Worm (Caenorhabditis elegans) whole organism, L1 larva: ENCODE results near the gene msp-57.
A peak's percentile ranks its signal among the peaks of the same experiment; 100 is the strongest.
"Not testable (repeated sequence)": the region's sequence is repeated elsewhere in the genome, so short reads cannot be mapped to it uniquely, and the experiment has no call there.

ENCODE experiments used
- C04F5.9 ChIP-seq: sonication (generic microtip); optimal IDR thresholded peaks from 2 replicates; lab custom pipeline; 2016; ENCODE audit warnings: missing genetic modification characterization, missing compliant biosample characterization
- aly-2 ChIP-seq: fragments of 150-350 bp; optimal IDR thresholded peaks from 2 replicates; lab custom pipeline; 2014; ENCODE audit warnings: missing biosample characterization, missing genetic modification characterization
- blmp-1 ChIP-seq: fragments of 150-350 bp; optimal IDR thresholded peaks from 2 replicates; lab custom pipeline; 2014; ENCODE audit warnings: missing biosample characterization, missing genetic modification characterization
- ceh-63 ChIP-seq: fragments of 200-800 bp; sonication (Bioruptor generic); optimal IDR thresholded peaks from 2 replicates; lab custom pipeline; 2018; ENCODE audit warnings: mild to moderate bottlenecking, missing genetic modification characterization, missing compliant biosample characterization
- ces-1 ChIP-seq: fragments of 150-350 bp; optimal IDR thresholded peaks from 2 replicates; lab custom pipeline; 2014; ENCODE audit warnings: missing biosample characterization, missing genetic modification reagents, missing genetic modification characterization
- dpl-1 ChIP-seq, 3 experiments: fragments of 150-350 bp in 2 of 3; sonication (generic microtip) in 1 of 3; optimal IDR thresholded peaks; 2 replicates each; lab custom pipeline; 2014 to 2017; ENCODE audit warnings: missing biosample characterization in 3 of 3, missing genetic modification characterization in 3 of 3, missing genetic modification reagents in 3 of 3
- dsc-1 ChIP-seq: sonication (generic microtip); optimal IDR thresholded peaks from 2 replicates; lab custom pipeline; 2016; ENCODE audit warnings: mild to moderate bottlenecking, missing genetic modification characterization, missing compliant biosample characterization
- fkh-4 ChIP-seq: sonication (generic microtip); optimal IDR thresholded peaks from 2 replicates; lab custom pipeline; 2016; ENCODE audit warnings: missing compliant biosample characterization, missing genetic modification characterization, borderline replicate concordance
- fkh-8 ChIP-seq: sonication (generic microtip); optimal IDR thresholded peaks from 2 replicates; lab custom pipeline; 2016; ENCODE audit warnings: mild to moderate bottlenecking, missing genetic modification characterization, missing compliant biosample characterization
- grh-1 ChIP-seq: fragments of 200-800 bp; sonication (Bioruptor generic); IDR thresholded peaks from 2 replicates; pipeline ENCODE4 v1.3.6; 2022; ENCODE audit warnings: missing genetic modification reagents, missing genetic modification characterization, missing compliant biosample characterization
- hlh-17 ChIP-seq: fragments of 200-800 bp; sonication (Bioruptor generic); optimal IDR thresholded peaks from 2 replicates; lab custom pipeline; 2018; ENCODE audit warnings: missing genetic modification characterization, mild to moderate bottlenecking, missing compliant biosample characterization, moderate library complexity, borderline replicate concordance
- irx-1 ChIP-seq: sonication (generic microtip); optimal IDR thresholded peaks from 2 replicates; lab custom pipeline; 2016; ENCODE audit warnings: missing genetic modification characterization, missing compliant biosample characterization
- isw-1 ChIP-seq: fragments of 200-800 bp; sonication (Bioruptor generic); IDR thresholded peaks from 2 replicates; pipeline ENCODE4 v1.3.6; 2022; ENCODE audit warnings: missing genetic modification characterization, missing compliant biosample characterization
- lin-13 ChIP-seq: fragments of 150-350 bp; optimal IDR thresholded peaks from 2 replicates; lab custom pipeline; 2014; ENCODE audit warnings: missing biosample characterization, missing genetic modification reagents, missing genetic modification characterization
- lin-14 ChIP-seq: fragments of 200-800 bp; sonication (Bioruptor generic); optimal IDR thresholded peaks from 2 replicates; lab custom pipeline; 2018; ENCODE audit warnings: mild to moderate bottlenecking, missing genetic modification characterization, moderate library complexity, missing compliant biosample characterization
- lin-15B ChIP-seq: fragments of 150-350 bp; sonication (generic microtip); optimal IDR thresholded peaks from 3 replicates; lab custom pipeline; 2014; ENCODE audit warnings: missing biosample characterization, missing genetic modification characterization
- lsy-2 ChIP-seq, 2 experiments: fragments of 150-350 bp; optimal IDR thresholded peaks; 2 replicates each; lab custom pipeline; 2014; ENCODE audit warnings: missing biosample characterization in 2 of 2, missing genetic modification characterization in 2 of 2
- nhr-19 ChIP-seq: fragments of 200-800 bp; sonication (Bioruptor generic); conservative IDR thresholded peaks from 2 replicates; pipeline ENCODE4 v1.3.6; 2022; ENCODE audit warnings: missing genetic modification characterization, missing compliant biosample characterization
- nhr-20 ChIP-seq: sonication (generic microtip); optimal IDR thresholded peaks from 2 replicates; lab custom pipeline; 2016; ENCODE audit warnings: mild to moderate bottlenecking, missing genetic modification characterization, missing compliant biosample characterization
- nhr-237 ChIP-seq: fragments of 150-350 bp; optimal IDR thresholded peaks from 2 replicates; lab custom pipeline; 2014; ENCODE audit warnings: missing biosample characterization, missing genetic modification characterization
- nhr-28 ChIP-seq: fragments of 150-350 bp; optimal IDR thresholded peaks from 2 replicates; lab custom pipeline; 2014; ENCODE audit warnings: missing biosample characterization, missing genetic modification characterization
- nhr-47 ChIP-seq: sonication (generic microtip); optimal IDR thresholded peaks from 2 replicates; lab custom pipeline; 2016; ENCODE audit warnings: mild to moderate bottlenecking, missing genetic modification characterization, moderate library complexity, missing compliant biosample characterization
- nhr-76 ChIP-seq: sonication (generic microtip); optimal IDR thresholded peaks from 2 replicates; lab custom pipeline; 2017; ENCODE audit warnings: missing biosample characterization, missing genetic modification characterization
- nhr-77 ChIP-seq: fragments of 150-350 bp; optimal IDR thresholded peaks from 2 replicates; lab custom pipeline; 2014; ENCODE audit warnings: missing biosample characterization, missing genetic modification characterization
- nhr-84 ChIP-seq: sonication (generic microtip); optimal IDR thresholded peaks from 2 replicates; lab custom pipeline; 2017; ENCODE audit warnings: missing biosample characterization, missing genetic modification characterization
- nhr-85 ChIP-seq: sonication (generic microtip); peaks from one replicate; lab custom pipeline; 2016; ENCODE audit warnings: missing genetic modification characterization, inconsistent platforms, missing compliant biosample characterization
- pag-3 ChIP-seq: sonication (generic microtip); optimal IDR thresholded peaks from 2 replicates; lab custom pipeline; 2017; ENCODE audit warnings: missing genetic modification characterization, mild to moderate bottlenecking, missing compliant biosample characterization, antibody characterized with exemption, borderline replicate concordance; ENCODE audit not compliant: insufficient read depth
- snpc-4 ChIP-seq: fragments of 150-350 bp; optimal IDR thresholded peaks from 2 replicates; lab custom pipeline; 2014; ENCODE audit warnings: missing biosample characterization, missing genetic modification characterization
- snu-23 ChIP-seq: sonication (generic microtip); optimal IDR thresholded peaks from 2 replicates; lab custom pipeline; 2016; ENCODE audit warnings: missing genetic modification characterization, missing compliant biosample characterization
- tlp-1 ChIP-seq: fragments of 150-350 bp; optimal IDR thresholded peaks from 2 replicates; lab custom pipeline; 2014; ENCODE audit warnings: missing biosample characterization, missing genetic modification characterization
- unc-86 ChIP-seq: sonication (generic microtip); optimal IDR thresholded peaks from 2 replicates; lab custom pipeline; 2016; ENCODE audit warnings: missing genetic modification characterization, missing compliant biosample characterization

msp-57 gene

ce11 chrIV:5063297-5063696 lies 919 bp downstream of the msp-57 start (continued):
- TF ChIP-seq nhr-47 (tag; lab: Kevin White, UChicago) (peak; percentile 52), snpc-4 (tag; lab: Kevin White, UChicago) (peak; percentile 96), nhr-28 (tag; lab: Kevin White, UChicago) (no peak), grh-1 (0 out of 2 replicates have a peak, but pooled peaks have one; percentile 34), lin-14 (GFP tag; lab: Kevin White, UChicago) (peak; percentile 64), nhr-77 (tag; lab: Kevin White, UChicago) (no peak), lin-13 (GFP tag; lab: Kevin White, UChicago) (no peak), isw-1 (GFP tag; lab: Robert Waterston, UW) (no peak), lin-15B (tag; lab: Kevin White, UChicago) (no peak), dpl-1 (GFP tag; optimal IDR thresholded peaks at IDR 0.05; lab: Kevin White, UChicago) (no peak), pag-3 (no peak), unc-86 (tag; lab: Kevin White, UChicago) (no peak), aly-2 (tag; lab: Kevin White, UChicago) (peak; percentile 35), ceh-63 (no peak)

ce11 chrIV:5064961-5065360 lies 2.6 kb downstream of the msp-57 start, which contains the start of gene msp-53:
msp-53 (minus strand) TSS chrIV:5065061.
- not testable (repeated sequence) for TF ChIP-seq snu-23 (GFP tag; lab: Kevin White, UChicago); C04F5.9 (tag; lab: Kevin White, UChicago); fkh-8 (tag; lab: Kevin White, UChicago)
- TF ChIP-seq, all 84 proteins: peak for 0; not testable (repeated sequence) for 84

ce11 chrIV:5066887-5067286 lies 4.5 kb downstream of the msp-57 start, which contains the start of gene ttbk-2.2:
ttbk-2.2 (minus strand) TSS chrIV:5066987.
- TF ChIP-seq hlh-17 (GFP tag; lab: Kevin White, UChicago); nhr-20; nhr-19 (GFP tag; lab: Robert Waterston, UW): not testable (repeated sequence)

ce11 chrIV:5068541-5068940 lies 6.2 kb downstream of the msp-57 start, which contains the start of the genes R13H9.6 and rmd-6:
R13H9.6 (minus strand) TSS chrIV:5068641.
rmd-6 (plus strand) TSS chrIV:5068845.
- not testable (repeated sequence) for TF ChIP-seq ces-1, grh-1, fkh-4

ce11 chrIV:5070593-5070992 lies 8.2 kb downstream of the msp-57 start, which contains the start of gene C02B10.6:
C02B10.6 (plus strand) TSS chrIV:5070893.
- TF ChIP-seq dsc-1 (tag; lab: Kevin White, UChicago); irx-1 (tag; lab: Kevin White, UChicago); nhr-76: not testable (repeated sequence)

- TF ChIP-seq dpl-1 (GFP tag; optimal IDR thresholded peaks at IDR 0.05; lab: Kevin White, UChicago), result no peak
- no peak for TF ChIP-seq nhr-84 (tag; lab: Kevin White, UChicago)
- TF ChIP-seq blmp-1 (tag; lab: Kevin White, UChicago), result peak; percentile 36
- TF ChIP-seq lsy-2 (tag; optimal IDR thresholded peaks at IDR 0.05; lab: Kevin White, UChicago), result no peak
- peak; percentile 61 for TF ChIP-seq lin-14 (GFP tag; lab: Kevin White, UChicago)
- TF ChIP-seq tlp-1 (tag; lab: Kevin White, UChicago), result no peak
- TF ChIP-seq ces-1, result no peak
- peak; percentile 54 for TF ChIP-seq nhr-85 (tag; lab: Kevin White, UChicago)
- TF ChIP-seq nhr-237 (tag; lab: Kevin White, UChicago), result no peak
- TF ChIP-seq C04F5.9 (tag; lab: Kevin White, UChicago), result no peak
Observed at ce11 chrIV:5073836-5074235, 11.5 kb downstream of the msp-57 start.
